Fruit fly (Drosophila melanogaster) whole organism, wandering third instar larva: Measurements from ENCODE around the gene ct.

Source experiments
- Abd-B ChIP-seq: fragments of >200 bp; optimal IDR thresholded peaks from 2 replicates; lab custom pipeline; 2017; ENCODE audit warnings: missing biosample characterization, missing genetic modification characterization
- CG32264 ChIP-seq: fragments of 200-800 bp; sonication (Bioruptor generic); optimal IDR thresholded peaks from 2 replicates; lab custom pipeline; 2016; ENCODE audit warnings: missing biosample characterization, missing genetic modification characterization
- CG9705 ChIP-seq: fragments of 200-800 bp; sonication (Bioruptor generic); optimal IDR thresholded peaks from 2 replicates; lab custom pipeline; 2018; ENCODE audit warnings: missing biosample characterization, mild to moderate bottlenecking, missing genetic modification characterization
- CrebA ChIP-seq: fragments of 200-800 bp; sonication (Bioruptor generic); optimal IDR thresholded peaks from 2 replicates; lab custom pipeline; 2016; ENCODE audit warnings: missing biosample characterization, mild to moderate bottlenecking, missing genetic modification characterization, borderline replicate concordance
- Dfd ChIP-seq: fragments of >200 bp; optimal IDR thresholded peaks from 2 replicates; lab custom pipeline; 2017; ENCODE audit warnings: missing biosample characterization, missing genetic modification characterization
- Dif ChIP-seq: fragments of 200-275, 200-300 bp; sonication (Bioruptor generic); optimal IDR thresholded peaks from 2 replicates; lab custom pipeline; 2018; ENCODE audit warnings: missing biosample characterization, missing genetic modification characterization; ENCODE audit not compliant: partially characterized antibody
- GATAd ChIP-seq: sonication (Bioruptor generic); optimal IDR thresholded peaks from 2 replicates; lab custom pipeline; 2016; ENCODE audit warnings: missing biosample characterization, missing genetic modification characterization
- HLH106 ChIP-seq: fragments of 200-800 bp; optimal IDR thresholded peaks from 3 replicates; lab custom pipeline; 2019; ENCODE audit warnings: missing biosample characterization, mild to moderate bottlenecking, missing genetic modification characterization, moderate library complexity
- Hnf4 ChIP-seq: fragments of 200-800 bp; sonication (Bioruptor generic); optimal IDR thresholded peaks from 2 replicates; lab custom pipeline; 2016; ENCODE audit warnings: missing biosample characterization, mild to moderate bottlenecking, missing genetic modification characterization
- Hr78 ChIP-seq: fragments of >200 bp; optimal IDR thresholded peaks from 2 replicates; lab custom pipeline; 2017; ENCODE audit warnings: missing biosample characterization, missing genetic modification characterization
- Hr83 ChIP-seq: fragments of 200-300 bp; sonication (Bioruptor generic); optimal IDR thresholded peaks from 2 replicates; lab custom pipeline; 2016; ENCODE audit warnings: missing biosample characterization, mild to moderate bottlenecking, missing genetic modification characterization, moderate library complexity; ENCODE audit not compliant: poor library complexity, severe bottlenecking
- Jra ChIP-seq: sonication (Bioruptor generic); optimal IDR thresholded peaks from 2 replicates; lab custom pipeline; 2016; ENCODE audit warnings: missing biosample characterization, missing genetic modification characterization
- Mio ChIP-seq: sonication (Bioruptor generic); optimal IDR thresholded peaks from 2 replicates; lab custom pipeline; 2016; ENCODE audit warnings: missing biosample characterization, missing genetic modification characterization
- Myc ChIP-seq: fragments of >200 bp; optimal IDR thresholded peaks from 2 replicates; lab custom pipeline; 2017
- N ChIP-seq: fragments of >200 bp; optimal IDR thresholded peaks from 2 replicates; lab custom pipeline; 2018; ENCODE audit warnings: missing biosample characterization, missing external identifiers, missing genetic modification characterization
- OdsH ChIP-seq: fragments of 200-800 bp; sonication (Bioruptor generic); optimal IDR thresholded peaks from 2 replicates; lab custom pipeline; 2016; ENCODE audit warnings: missing biosample characterization, mild to moderate bottlenecking, missing genetic modification characterization
- Rel ChIP-seq, 2 experiments: fragments of 200-800 bp; sonication (Bioruptor generic) in 1 of 2; optimal IDR thresholded peaks; 2 replicates in 1 of 2; 3 replicates in 1 of 2; lab custom pipeline; 2016 to 2019; ENCODE audit warnings: mild to moderate bottlenecking in 2 of 2, missing biosample characterization in 2 of 2, missing genetic modification characterization in 2 of 2, moderate library complexity in 1 of 2
- Sp1 ChIP-seq: fragments of 200-800 bp; sonication (Bioruptor generic); optimal IDR thresholded peaks from 3 replicates; lab custom pipeline; 2019; ENCODE audit warnings: missing biosample characterization, mild to moderate bottlenecking, missing genetic modification characterization, moderate library complexity
- Vsx2 ChIP-seq: fragments of 200-300, 225-300 bp; sonication (Bioruptor generic); optimal IDR thresholded peaks from 2 replicates; lab custom pipeline; 2018; ENCODE audit warnings: missing biosample characterization, missing genetic modification characterization; ENCODE audit not compliant: partially characterized antibody
- br ChIP-seq: fragments of 200-800 bp; sonication (Bioruptor generic); optimal IDR thresholded peaks from 2 replicates; lab custom pipeline; 2016; ENCODE audit warnings: missing biosample characterization, missing genetic modification characterization
- brk ChIP-seq: fragments of 200-800 bp; sonication (Bioruptor generic); optimal IDR thresholded peaks from 2 replicates; lab custom pipeline; 2016; ENCODE audit warnings: missing biosample characterization, mild to moderate bottlenecking, missing genetic modification characterization
- dl ChIP-seq, 2 experiments: fragments of 175-275, 200-275 bp in 1 of 2; fragments of 200-275 bp in 1 of 2; sonication (Bioruptor generic); optimal IDR thresholded peaks; lab custom pipeline; 2018; ENCODE audit warnings: mild to moderate bottlenecking in 2 of 2, missing biosample characterization in 2 of 2, missing genetic modification characterization in 2 of 2, moderate library complexity in 2 of 2; ENCODE audit not compliant: partially characterized antibody in 2 of 2, insufficient read depth in 1 of 2
- dmrt93B ChIP-seq: fragments of 200-800 bp; sonication (Bioruptor generic); optimal IDR thresholded peaks from 2 replicates; lab custom pipeline; 2018; ENCODE audit warnings: missing biosample characterization, mild to moderate bottlenecking, missing genetic modification characterization
- dsf ChIP-seq: sonication (Bioruptor generic); optimal IDR thresholded peaks from 2 replicates; lab custom pipeline; 2016; ENCODE audit warnings: missing biosample characterization, missing genetic modification characterization, borderline replicate concordance
- ey ChIP-seq: fragments of 200-800 bp; sonication (Bioruptor generic); optimal IDR thresholded peaks from 2 replicates; lab custom pipeline; 2016; ENCODE audit warnings: missing biosample characterization, missing genetic modification characterization
- foxo ChIP-seq, 2 experiments: fragments of 200-800 bp; sonication (Bioruptor generic); optimal IDR thresholded peaks; 2 replicates in 1 of 2; 3 replicates in 1 of 2; lab custom pipeline; 2016 to 2017; ENCODE audit warnings: missing biosample characterization in 2 of 2, missing genetic modification characterization in 2 of 2
- fru ChIP-seq: fragments of 200-800 bp; sonication (Bioruptor generic); optimal IDR thresholded peaks from 3 replicates; lab custom pipeline; 2016; ENCODE audit warnings: missing biosample characterization, mild to moderate bottlenecking, missing genetic modification characterization
- h ChIP-seq: fragments of 200-800 bp; sonication (Bioruptor generic); optimal IDR thresholded peaks from 3 replicates; lab custom pipeline; 2016; ENCODE audit warnings: missing biosample characterization, mild to moderate bottlenecking, missing genetic modification characterization
- jim ChIP-seq: fragments of 175-275, 200-325 bp; sonication (Bioruptor generic); optimal IDR thresholded peaks from 2 replicates; lab custom pipeline; 2016; ENCODE audit warnings: missing biosample characterization, mild to moderate bottlenecking, missing genetic modification characterization
- lola ChIP-seq: fragments of >200 bp; optimal IDR thresholded peaks from 2 replicates; lab custom pipeline; 2017; ENCODE audit warnings: missing biosample characterization, missing genetic modification characterization
- pan ChIP-seq: fragments of >200 bp; optimal IDR thresholded peaks from 2 replicates; lab custom pipeline; 2017
- psq ChIP-seq: fragments of 200-800 bp; sonication (Bioruptor generic); optimal IDR thresholded peaks from 3 replicates; lab custom pipeline; 2017; ENCODE audit warnings: missing biosample characterization, mild to moderate bottlenecking, missing genetic modification characterization, moderate library complexity
- rgr ChIP-seq: fragments of 200-800 bp; sonication (Bioruptor generic); optimal IDR thresholded peaks from 3 replicates; lab custom pipeline; 2016; ENCODE audit warnings: missing biosample characterization, mild to moderate bottlenecking, missing genetic modification characterization
- sage ChIP-seq: fragments of 200-800 bp; sonication (Bioruptor generic); optimal IDR thresholded peaks from 2 replicates; lab custom pipeline; 2016; ENCODE audit warnings: missing biosample characterization, mild to moderate bottlenecking, missing genetic modification characterization
- sv ChIP-seq: fragments of 200-800 bp; sonication (Bioruptor generic); optimal IDR thresholded peaks from 3 replicates; lab custom pipeline; 2016; ENCODE audit warnings: missing biosample characterization, missing genetic modification characterization
- tai ChIP-seq: sonication (Bioruptor generic); optimal IDR thresholded peaks from 2 replicates; lab custom pipeline; 2016; ENCODE audit warnings: missing biosample characterization, missing genetic modification characterization
- usp ChIP-seq: fragments of >200 bp; optimal IDR thresholded peaks from 2 replicates; lab custom pipeline; 2017; ENCODE audit warnings: missing biosample characterization, missing genetic modification characterization
- woc ChIP-seq: sonication (Bioruptor generic); optimal IDR thresholded peaks from 2 replicates; lab custom pipeline; 2016; ENCODE audit warnings: missing biosample characterization, mild to moderate bottlenecking, missing genetic modification characterization

ct gene

dm6 chrX:7707350-7708241 lies 99.4 kb downstream of the ct start:
- TF ChIP-seq pan (lab: Kevin White, UChicago) (peak; percentile 44), usp (GFP tag; lab: Kevin White, UChicago) (no peak)

- TF ChIP-seq foxo (GFP tag; optimal IDR thresholded peaks at IDR 0.05; lab: Kevin White, UChicago), result peak; percentile 19 to 85
- TF ChIP-seq CG9705 (GFP tag; lab: Kevin White, UChicago), result peak; percentile 54
- TF ChIP-seq HLH106 (tag; lab: Kevin White, UChicago), result peak; percentile 73
- no peak for TF ChIP-seq Mio (GFP tag; lab: Kevin White, UChicago)
- no peak for TF ChIP-seq Hr83 (GFP tag; lab: Kevin White, UChicago)
- no peak for TF ChIP-seq Abd-B
- no peak for TF ChIP-seq Hr78
- TF ChIP-seq sage, result no peak
- TF ChIP-seq Dif, result peak; percentile 36
- peak; percentile 49 for TF ChIP-seq tai
- TF ChIP-seq jim (GFP tag; lab: Kevin White, UChicago), result no peak
- TF ChIP-seq N (GFP tag; lab: Kevin White, UChicago), result no peak
- no peak for TF ChIP-seq GATAd (GFP tag; lab: Kevin White, UChicago)
- peak; percentile 91 for TF ChIP-seq fru
- no peak for TF ChIP-seq dsf
- TF ChIP-seq Dfd (GFP tag; lab: Kevin White, UChicago), result no peak
- TF ChIP-seq woc (GFP tag; lab: Kevin White, UChicago), result peak; percentile 67
- no peak for TF ChIP-seq lola (GFP tag; lab: Kevin White, UChicago)
- no peak for TF ChIP-seq dl (GFP tag; optimal IDR thresholded peaks at IDR 0.05; lab: Kevin White, UChicago; ENCODE audit: insufficient read depth in 1 of 2, partially characterized antibody in 2 of 2)
- TF ChIP-seq rgr (GFP tag; lab: Kevin White, UChicago), result peak; percentile 78
- peak; percentile 53 for TF ChIP-seq Rel (GFP tag; optimal IDR thresholded peaks at IDR 0.05; lab: Kevin White, UChicago)
- TF ChIP-seq Rel (tag; optimal IDR thresholded peaks at IDR 0.05; lab: Kevin White, UChicago), result peak; percentile 10
- peak; percentile 86 for TF ChIP-seq br
- TF ChIP-seq usp (GFP tag; lab: Kevin White, UChicago), result no peak
- peak; percentile 58 for TF ChIP-seq Hnf4 (GFP tag; lab: Kevin White, UChicago)
- peak; percentile 56 for TF ChIP-seq Jra
- TF ChIP-seq sv (GFP tag; lab: Kevin White, UChicago), result peak; percentile 94
- TF ChIP-seq Myc, result no peak
- no peak for TF ChIP-seq CrebA (GFP tag; lab: Kevin White, UChicago)
- no peak for TF ChIP-seq pan (lab: Kevin White, UChicago)
- TF ChIP-seq Vsx2 (GFP tag; lab: Kevin White, UChicago), result no peak
- peak; percentile 85 for TF ChIP-seq ey
- peak; percentile 74 for TF ChIP-seq dmrt93B (GFP tag; lab: Kevin White, UChicago)
- TF ChIP-seq Sp1 (GFP tag; lab: Kevin White, UChicago), result peak; percentile 77
- peak; percentile 82 for TF ChIP-seq h
- peak; percentile 19 for TF ChIP-seq CG32264 (GFP tag; lab: Kevin White, UChicago)
- peak; percentile 88 for TF ChIP-seq psq (GFP tag; lab: Kevin White, UChicago)
- peak; percentile 75 for TF ChIP-seq OdsH (GFP tag; lab: Kevin White, UChicago)
- no peak for TF ChIP-seq brk
Observed at dm6 chrX:7708942-7709707, 100.9 kb downstream of the ct start, which contains the start of gene CHES-1-like. Gene CHES-1-like, minus strand, starts transcription at chrX:7709385.
